Fruit fly (Drosophila melanogaster): Measurements from ENCODE around the gene CG15022.

dm6 chr3L:4446273-4446672, 13.8 kb downstream of the CG15022 start, which contains the start of gene CG12607:
- no peak for TF ChIP-seq Crg-1 (GFP tag; optimal IDR thresholded peaks at IDR 0.05)
- TF ChIP-seq CG12768 (GFP tag; optimal IDR thresholded peaks at IDR 0.05) = no peak
- no peak for TF ChIP-seq CG33017 (tag; optimal IDR thresholded peaks at IDR 0.05)
- TF ChIP-seq kay (GFP tag; ENCODE audit: borderline replicate concordance) = no peak
- no peak for TF ChIP-seq Mnt (GFP tag; optimal IDR thresholded peaks at IDR 0.05)
- TF ChIP-seq tj (GFP tag; optimal IDR thresholded peaks at IDR 0.05) = no peak
- TF ChIP-seq ovo (GFP tag; optimal IDR thresholded peaks at IDR 0.05) = no peak

All from whole organism, adult.